Fruit fly (Drosophila melanogaster) whole organism, wandering third instar larva: Measurements from ENCODE around the gene CG14839.

Experiments
- Jra ChIP-seq: sonication (Bioruptor generic); optimal IDR thresholded peaks from 2 replicates; lab custom pipeline; 2016; ENCODE audit warnings: missing biosample characterization, missing genetic modification characterization
- psq ChIP-seq: fragments of 200-800 bp; sonication (Bioruptor generic); optimal IDR thresholded peaks from 3 replicates; lab custom pipeline; 2017; ENCODE audit warnings: missing biosample characterization, mild to moderate bottlenecking, missing genetic modification characterization, moderate library complexity

- TF ChIP-seq Jra (GFP tag; lab: Kevin White, UChicago) (no peak), psq (GFP tag; lab: Kevin White, UChicago) (no peak)
Observed at dm6 chr3R:14259821-14260220, 2.4 kb upstream of the CG14839 start, which contains the start of gene MetRS-m.
